Worm (Caenorhabditis elegans): ENCODE results near the gene ztf-17.

DNA sequence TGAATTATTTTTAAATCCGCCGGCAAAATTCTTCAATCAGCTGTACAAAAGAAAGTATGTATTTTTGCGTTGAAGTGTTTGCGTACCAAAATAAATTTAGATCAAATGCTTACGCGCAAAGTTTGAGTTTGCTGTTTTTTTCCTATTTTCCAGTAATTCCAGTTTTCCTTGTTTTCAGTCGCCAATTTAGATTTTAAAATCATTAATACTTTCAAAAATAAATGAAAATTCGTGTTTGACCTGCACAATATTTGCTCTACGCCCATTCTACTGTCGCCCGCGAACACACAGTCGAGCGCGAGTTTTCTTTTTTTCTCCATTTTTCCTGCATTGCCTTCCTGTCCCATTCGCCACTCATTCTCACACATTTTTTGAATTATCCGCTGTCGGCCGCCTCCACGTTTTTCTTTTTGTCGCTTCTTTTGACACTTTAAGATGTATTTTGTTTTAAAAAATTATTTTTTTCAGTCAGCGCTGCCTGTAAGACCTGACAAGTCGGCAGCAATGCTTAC is 22.9 kb upstream of the ztf-17 start, which contains the start of gene ptc-1:
- TF ChIP-seq nhr-28 (tag; optimal IDR thresholded peaks at IDR 0.05): no peak
- TF ChIP-seq elt-2 (tag; optimal IDR thresholded peaks at IDR 0.05): no peak
- TF ChIP-seq fos-1 (tag; optimal IDR thresholded peaks at IDR 0.05): no peak
- TF ChIP-seq nhr-77 (tag; optimal IDR thresholded peaks at IDR 0.05): no peak
- no peak for TF ChIP-seq unc-62 (GFP tag; optimal IDR thresholded peaks at IDR 0.05)
- no peak for TF ChIP-seq skn-1 (tag; optimal IDR thresholded peaks at IDR 0.05)
- no peak for TF ChIP-seq ceh-82 (tag; optimal IDR thresholded peaks at IDR 0.05)
- no peak for TF ChIP-seq nhr-237 (tag; optimal IDR thresholded peaks at IDR 0.05)
- no peak for TF ChIP-seq mdl-1 (tag; optimal IDR thresholded peaks at IDR 0.05)

Data from whole organism, L3 larva.